Worm (Caenorhabditis elegans) whole organism, L4/young adult: ENCODE results near the gene clec-210.

Source experiments
- W03F9.2 ChIP-seq: fragments of 150-350 bp; optimal IDR thresholded peaks from 2 replicates; lab custom pipeline; 2014; ENCODE audit warnings: missing biosample characterization, missing genetic modification characterization
- dao-5 ChIP-seq: sonication (generic microtip); optimal IDR thresholded peaks from 2 replicates; lab custom pipeline; 2016; ENCODE audit warnings: missing genotype, missing genetic modification characterization, moderate library complexity, missing compliant biosample characterization
- him-1 ChIP-seq: sonication (generic microtip); optimal IDR thresholded peaks from 2 replicates; lab custom pipeline; 2016; ENCODE audit warnings: missing genotype, missing genetic modification reagents, missing genetic modification characterization, missing compliant biosample characterization

DNA sequence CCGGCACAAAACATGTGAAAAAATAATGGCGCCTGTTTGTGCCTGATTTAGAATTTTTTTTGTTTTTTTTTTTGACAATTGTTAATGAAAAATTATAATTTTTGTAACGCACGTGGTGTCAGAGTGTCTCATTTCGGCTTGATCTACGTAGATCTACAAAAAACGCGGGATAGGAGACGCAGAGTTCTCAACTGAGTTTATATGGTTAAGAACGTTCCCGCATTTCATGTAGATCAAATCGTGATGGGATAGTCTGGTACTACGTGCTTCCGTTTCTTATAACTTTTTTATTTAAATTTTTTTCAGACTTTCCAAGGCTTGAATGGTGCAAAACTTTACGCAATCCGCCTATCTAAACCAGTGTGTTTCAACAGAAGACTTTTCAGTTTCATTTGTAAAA lies 10.6 kb downstream of the clec-210 start, which contains the start of gene tat-6:
- TF ChIP-seq W03F9.2 (tag; lab: Kevin White, UChicago) = no peak
- TF ChIP-seq dao-5 = no peak
- TF ChIP-seq him-1 = no peak
